Worm (Caenorhabditis elegans): ENCODE results near the gene fbxc-24.

ce11 chrII:940779-941178, 31.3 kb upstream of the fbxc-24 start, which contains the start of gene fbxc-36:
- no peak for TF ChIP-seq nhr-28 (tag; optimal IDR thresholded peaks at IDR 0.05)
- no peak for TF ChIP-seq zag-1 (tag; optimal IDR thresholded peaks at IDR 0.05)
- no peak for TF ChIP-seq snpc-4 (tag; optimal IDR thresholded peaks at IDR 0.05)
- TF ChIP-seq egl-27 (tag; optimal IDR thresholded peaks at IDR 0.05) = no peak
- no peak for TF ChIP-seq lin-39 (tag; optimal IDR thresholded peaks at IDR 0.05)
- no peak for TF ChIP-seq ztf-11 (tag; optimal IDR thresholded peaks at IDR 0.05)
- TF ChIP-seq ama-1 (optimal IDR thresholded peaks at IDR 0.05) = no peak

Data from whole organism, L3 larva.